Fruit fly (Drosophila melanogaster): ENCODE measurements around the gene CG13359.

CG13359 gene

dm6 chrX:753553-753952, 49.7 kb downstream of the CG13359 start, which contains the start of gene CG13361:
Gene CG13361 (minus strand): TSS chrX:753653.
- TF ChIP-seq Jra (GFP tag; optimal IDR thresholded peaks at IDR 0.05) = no peak
- no peak for TF ChIP-seq Rel (GFP tag; optimal IDR thresholded peaks at IDR 0.05)
- TF ChIP-seq Rel (tag; optimal IDR thresholded peaks at IDR 0.05) = no peak
- no peak for TF ChIP-seq Hnf4 (GFP tag; optimal IDR thresholded peaks at IDR 0.05)
- TF ChIP-seq OdsH (GFP tag; optimal IDR thresholded peaks at IDR 0.05) = no peak
- no peak for TF ChIP-seq Vsx2 (GFP tag; optimal IDR thresholded peaks at IDR 0.05; ENCODE audit: partially characterized antibody)
- TF ChIP-seq psq (GFP tag; optimal IDR thresholded peaks at IDR 0.05) = no peak
